Worm (Caenorhabditis elegans) whole organism, L4 larva: ENCODE data around the gene fis-2.

Source experiments
- F49E8.2 ChIP-seq: sonication (generic microtip); optimal IDR thresholded peaks from 2 replicates; lab custom pipeline; 2016; ENCODE audit warnings: missing compliant biosample characterization, mild to moderate bottlenecking, missing genetic modification characterization, borderline replicate concordance
- T20F7.1 ChIP-seq: fragments of 200-800 bp; sonication (Bioruptor generic); optimal IDR thresholded peaks from 2 replicates; lab custom pipeline; 2018; ENCODE audit warnings: mild to moderate bottlenecking, missing genetic modification characterization, missing compliant biosample characterization
- attf-4 ChIP-seq: sonication (generic microtip); optimal IDR thresholded peaks from 3 replicates; lab custom pipeline; 2017; ENCODE audit warnings: missing biosample characterization, missing genetic modification characterization
- cey-2 ChIP-seq: sonication (generic microtip); optimal IDR thresholded peaks from 3 replicates; lab custom pipeline; 2017; ENCODE audit warnings: missing genetic modification characterization, mild to moderate bottlenecking, missing compliant biosample characterization, antibody characterized with exemption, borderline replicate concordance; ENCODE audit not compliant: insufficient read depth
- egl-43 ChIP-seq: fragments of 200-800 bp; sonication (Bioruptor generic); IDR thresholded peaks from 2 replicates; pipeline ENCODE4 v1.3.6; 2022; ENCODE audit warnings: missing genetic modification reagents, missing genetic modification characterization, missing compliant biosample characterization
- mdl-1 ChIP-seq, 2 experiments: fragments of 150-350 bp in 1 of 2; sonication (generic microtip) in 1 of 2; optimal IDR thresholded peaks; 2 replicates each; lab custom pipeline; 2014 to 2017; ENCODE audit warnings: missing biosample characterization in 2 of 2, missing genetic modification characterization in 2 of 2
- mep-1 ChIP-seq: fragments of 150-350 bp; sonication (generic microtip); optimal IDR thresholded peaks from 3 replicates; lab custom pipeline; 2014; ENCODE audit warnings: missing biosample characterization, missing genetic modification characterization
- zip-2 ChIP-seq: fragments of 150-350 bp; optimal IDR thresholded peaks from 2 replicates; lab custom pipeline; 2014; ENCODE audit warnings: missing biosample characterization, missing genetic modification characterization

ce11 chrX:8273496-8273895 lies 11.5 kb downstream of the fis-2 start:
- TF ChIP-seq mep-1 (tag; lab: Kevin White, UChicago) (no peak), cey-2 (no peak), T20F7.1 (GFP tag; lab: Kevin White, UChicago) (no peak), mdl-1 (tag; optimal IDR thresholded peaks at IDR 0.05; lab: Kevin White, UChicago) (no peak), zip-2 (tag; lab: Kevin White, UChicago) (no peak), egl-43 (GFP tag; lab: Robert Waterston, UW) (no peak), attf-4 (tag; lab: Kevin White, UChicago) (no peak), F49E8.2 (no peak)
